Worm (Caenorhabditis elegans) whole organism, L2 larva: ENCODE results near the gene mam-7.

ENCODE experiments used
- alr-1 ChIP-seq: fragments of 150-350 bp; optimal IDR thresholded peaks from 2 replicates; lab custom pipeline; 2014; ENCODE audit warnings: missing biosample characterization, missing genetic modification characterization
- elt-1 ChIP-seq: fragments of 150-350 bp; optimal IDR thresholded peaks from 2 replicates; lab custom pipeline; 2014; ENCODE audit warnings: missing biosample characterization, missing genetic modification characterization
- elt-3 ChIP-seq: sonication (generic microtip); optimal IDR thresholded peaks from 2 replicates; lab custom pipeline; 2017; ENCODE audit warnings: missing biosample characterization, missing genetic modification characterization
- mdl-1 ChIP-seq, 2 experiments: fragments of 150-350 bp in 1 of 2; sonication (generic microtip) in 1 of 2; optimal IDR thresholded peaks; 2 replicates each; lab custom pipeline; 2017; ENCODE audit warnings: missing biosample characterization in 2 of 2, missing genetic modification characterization in 2 of 2
- nhr-12 ChIP-seq: fragments of 150-350 bp; optimal IDR thresholded peaks from 2 replicates; lab custom pipeline; 2014; ENCODE audit warnings: missing biosample characterization, missing genetic modification characterization
- nhr-237 ChIP-seq: fragments of 150-350 bp; optimal IDR thresholded peaks from 2 replicates; lab custom pipeline; 2014; ENCODE audit warnings: missing biosample characterization, missing genetic modification characterization
- nhr-25 ChIP-seq: fragments of 150-350 bp; sonication (generic microtip); optimal IDR thresholded peaks from 3 replicates; lab custom pipeline; 2014; ENCODE audit warnings: missing biosample characterization, missing genetic modification characterization
- nhr-6 ChIP-seq: fragments of 150-350 bp; optimal IDR thresholded peaks from 2 replicates; lab custom pipeline; 2014; ENCODE audit warnings: missing biosample characterization, missing genetic modification characterization
- skn-1 ChIP-seq: sonication (generic microtip); optimal IDR thresholded peaks from 2 replicates; lab custom pipeline; 2017; ENCODE audit warnings: missing biosample characterization, missing genetic modification characterization
- sma-3 ChIP-seq: sonication (generic microtip); optimal IDR thresholded peaks from 2 replicates; lab custom pipeline; 2016; ENCODE audit warnings: missing genetic modification reagents, missing genetic modification characterization, missing compliant biosample characterization
- unc-62 ChIP-seq: fragments of 150-350 bp; optimal IDR thresholded peaks from 2 replicates; lab custom pipeline; 2014; ENCODE audit warnings: missing biosample characterization, missing genetic modification reagents, missing genetic modification characterization
- ztf-1 ChIP-seq: fragments of 200-800 bp; sonication (Bioruptor generic); conservative IDR thresholded peaks from 2 replicates; pipeline ENCODE4 v1.3.6; 2022; ENCODE audit warnings: missing genetic modification characterization, missing compliant biosample characterization

ce11 chrIII:9941020-9941674 is 48.2 kb downstream of the mam-7 start, which contains the start of the genes K03H1.9 and K03H1.12:
- TF ChIP-seq nhr-237 (tag; lab: Kevin White, UChicago) (no peak), elt-1 (tag; lab: Kevin White, UChicago) (no peak), unc-62 (GFP tag; lab: Kevin White, UChicago) (no peak), nhr-6 (tag; lab: Kevin White, UChicago) (no peak), ztf-1 (GFP tag; lab: Robert Waterston, UW) (no peak), nhr-25 (tag; lab: Kevin White, UChicago) (no peak), sma-3 (GFP tag; lab: Kevin White, UChicago) (no peak), alr-1 (tag; lab: Kevin White, UChicago) (no peak), mdl-1 (tag; optimal IDR thresholded peaks at IDR 0.05; lab: Kevin White, UChicago) (no peak), nhr-12 (tag; lab: Kevin White, UChicago) (no peak), skn-1 (tag; lab: Kevin White, UChicago) (no peak), elt-3 (tag; lab: Kevin White, UChicago) (no peak)
